Worm (Caenorhabditis elegans) whole organism, L4 larva: ENCODE data around the gene H08M01.1.

Experiments used
- aha-1 ChIP-seq: fragments of 150-350 bp; peaks from one replicate; lab custom pipeline; 2014; ENCODE audit warnings: missing biosample characterization, missing genetic modification characterization
- ama-1 ChIP-seq: fragments of 150-350 bp; optimal IDR thresholded peaks from 2 replicates; lab custom pipeline; 2014; ENCODE audit warnings: inconsistent platforms, mixed read lengths
- cey-2 ChIP-seq: sonication (generic microtip); optimal IDR thresholded peaks from 3 replicates; lab custom pipeline; 2017; ENCODE audit warnings: missing genetic modification characterization, mild to moderate bottlenecking, missing compliant biosample characterization, antibody characterized with exemption, borderline replicate concordance; ENCODE audit not compliant: insufficient read depth
- daf-16 ChIP-seq, 3 experiments: sonication (generic microtip); optimal IDR thresholded peaks; 2 replicates each; lab custom pipeline; 2016 to 2017; ENCODE audit warnings: missing genetic modification characterization in 3 of 3, missing genetic modification reagents in 3 of 3, mild to moderate bottlenecking in 2 of 3, missing compliant biosample characterization in 2 of 3, missing biosample characterization in 1 of 3, moderate library complexity in 1 of 3
- hlh-11 ChIP-seq: fragments of 200-800 bp; sonication (Bioruptor generic); optimal IDR thresholded peaks from 2 replicates; lab custom pipeline; 2018; ENCODE audit warnings: mild to moderate bottlenecking, missing genetic modification characterization, missing compliant biosample characterization
- mxl-2 ChIP-seq: fragments of 200-800 bp; sonication (Bioruptor generic); conservative IDR thresholded peaks from 2 replicates; pipeline ENCODE4 v1.3.6; 2022; ENCODE audit warnings: missing genetic modification reagents, missing genetic modification characterization, missing compliant biosample characterization
- nhr-25 ChIP-seq: sonication (generic microtip); optimal IDR thresholded peaks from 2 replicates; lab custom pipeline; 2017; ENCODE audit warnings: missing genetic modification characterization, mild to moderate bottlenecking, missing compliant biosample characterization, antibody characterized with exemption, moderate library complexity, borderline replicate concordance; ENCODE audit not compliant: insufficient read depth
- pha-4 ChIP-seq, 2 experiments: fragments of 150-350 bp in 1 of 2; fragments of 200-800 bp in 1 of 2; sonication (Bioruptor generic) in 1 of 2; IDR thresholded peaks in 1 of 2; optimal IDR thresholded peaks in 1 of 2; 2 replicates each; pipeline versions ENCODE4 v1.3.6 to Lab custom; 2014 to 2022; ENCODE audit warnings: missing genetic modification characterization in 2 of 2, missing genetic modification reagents in 2 of 2, missing biosample characterization in 1 of 2, missing compliant biosample characterization in 1 of 2

The H08M01.1 gene

ce11 chrIV:13784774-13785173 lies 51.4 kb downstream of the H08M01.1 start:
- TF ChIP-seq nhr-25 (tag; lab: Kevin White, UChicago) (no peak), aha-1 (tag; lab: Kevin White, UChicago) (peak; percentile 90), hlh-11 (no peak), daf-16 (GFP tag; optimal IDR thresholded peaks at IDR 0.05; lab: Kevin White, UChicago) (no peak), daf-16 (tag; optimal IDR thresholded peaks at IDR 0.05; lab: Kevin White, UChicago) (no peak), cey-2 (tag; lab: Kevin White, UChicago) (no peak), pha-4 (GFP tag; IDR thresholded peaks at IDR 0.05; lab: Robert Waterston, UW) (no peak), pha-4 (tag; optimal IDR thresholded peaks at IDR 0.05; lab: Kevin White, UChicago) (no peak), mxl-2 (GFP tag; lab: Robert Waterston, UW) (no peak), ama-1 (lab: Kevin White, UChicago) (no peak)
